Worm (Caenorhabditis elegans) whole organism, early embryonic: Measurements from ENCODE around the gene F53G2.1.

Experiments
- B0310.2 ChIP-seq: sonication (generic microtip); optimal IDR thresholded peaks from 2 replicates; lab custom pipeline; 2016; ENCODE audit warnings: mild to moderate bottlenecking, missing genetic modification characterization, missing compliant biosample characterization
- aly-1 ChIP-seq: sonication (generic microtip); optimal IDR thresholded peaks from 2 replicates; lab custom pipeline; 2016; ENCODE audit warnings: missing genetic modification characterization, missing compliant biosample characterization
- ama-1 ChIP-seq: fragments of 150-350 bp; optimal IDR thresholded peaks from 2 replicates; lab custom pipeline; 2014
- ceh-36 ChIP-seq: sonication (generic microtip); optimal IDR thresholded peaks from 2 replicates; lab custom pipeline; 2016; ENCODE audit warnings: missing genetic modification characterization, inconsistent platforms, missing compliant biosample characterization
- ets-7 ChIP-seq: sonication (generic microtip); optimal IDR thresholded peaks from 2 replicates; lab custom pipeline; 2016; ENCODE audit warnings: missing genotype, missing genetic modification characterization, missing compliant biosample characterization
- flt-1 ChIP-seq: fragments of 200-800 bp; sonication (Bioruptor generic); IDR thresholded peaks from 2 replicates; pipeline ENCODE4 v1.3.6; 2022; ENCODE audit warnings: missing genetic modification characterization, missing compliant biosample characterization
- hmbx-1 ChIP-seq: sonication (generic microtip); optimal IDR thresholded peaks from 2 replicates; lab custom pipeline; 2016; ENCODE audit warnings: mild to moderate bottlenecking, missing genetic modification characterization, missing compliant biosample characterization
- hmg-4 ChIP-seq: fragments of 200-800 bp; sonication (Bioruptor generic); optimal IDR thresholded peaks from 2 replicates; lab custom pipeline; 2018; ENCODE audit warnings: mild to moderate bottlenecking, missing genetic modification characterization, missing compliant biosample characterization
- scrt-1 ChIP-seq: fragments of 200-800 bp; sonication (Bioruptor generic); IDR thresholded peaks from 2 replicates; pipeline ENCODE4 v1.3.6; 2022; ENCODE audit warnings: missing genetic modification characterization, missing compliant biosample characterization
- tra-4 ChIP-seq: sonication (generic microtip); optimal IDR thresholded peaks from 2 replicates; lab custom pipeline; 2017; ENCODE audit warnings: missing genetic modification characterization, missing compliant biosample characterization

DNA sequence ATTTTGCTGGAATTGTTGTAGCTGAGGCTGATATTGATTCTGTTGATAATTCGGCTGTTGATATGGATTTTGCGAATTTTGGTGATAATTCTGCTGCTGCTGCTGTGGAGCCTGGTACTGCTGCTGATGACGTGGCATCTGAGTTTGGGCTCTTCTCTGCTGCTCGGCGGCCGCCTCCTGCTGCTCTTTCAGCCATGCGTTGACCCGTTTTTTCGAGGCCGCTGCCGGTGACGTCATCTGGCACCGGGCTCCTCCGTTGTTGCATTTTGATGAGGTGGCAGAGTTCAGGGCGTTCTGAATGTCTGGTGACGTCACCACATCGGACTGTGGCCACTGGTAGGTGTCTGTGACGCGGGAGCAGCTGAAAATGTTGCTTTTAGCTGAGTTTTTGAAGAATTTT lies 31.5 kb upstream of the F53G2.1 start:
- TF ChIP-seq tra-4 (tag; lab: Kevin White, UChicago): no peak
- TF ChIP-seq flt-1: no peak
- no peak for TF ChIP-seq ama-1 (lab: Kevin White, UChicago)
- no peak for TF ChIP-seq B0310.2
- TF ChIP-seq ceh-36 (tag; lab: Kevin White, UChicago): no peak
- no peak for TF ChIP-seq scrt-1 (GFP tag; lab: Robert Waterston, UW)
- TF ChIP-seq hmg-4 (GFP tag; lab: Kevin White, UChicago): no peak
- TF ChIP-seq ets-7 (tag; lab: Kevin White, UChicago): no peak
- TF ChIP-seq aly-1: no peak
- TF ChIP-seq hmbx-1 (tag; lab: Kevin White, UChicago): no peak
